Worm (Caenorhabditis elegans) whole organism, L3 larva: ENCODE data around the gene bus-18.
A peak's percentile ranks its signal among the peaks of the same experiment; 100 is the strongest.

Source experiments
- R02D3.7 ChIP-seq: fragments of 150-350 bp; optimal IDR thresholded peaks from 2 replicates; lab custom pipeline; 2014; ENCODE audit warnings: missing biosample characterization, missing genetic modification characterization
- aly-2 ChIP-seq: fragments of 150-350 bp; optimal IDR thresholded peaks from 2 replicates; lab custom pipeline; 2014; ENCODE audit warnings: missing biosample characterization, missing genetic modification characterization
- ama-1 ChIP-seq: fragments of 150-350 bp; optimal IDR thresholded peaks from 2 replicates; lab custom pipeline; 2018
- ceh-16 ChIP-seq: sonication (generic microtip); optimal IDR thresholded peaks from 2 replicates; lab custom pipeline; 2017; ENCODE audit warnings: missing biosample characterization, missing genetic modification characterization
- ceh-28 ChIP-seq: fragments of 150-350 bp; optimal IDR thresholded peaks from 2 replicates; lab custom pipeline; 2014; ENCODE audit warnings: missing biosample characterization, missing genetic modification reagents, missing genetic modification characterization
- ceh-82 ChIP-seq: fragments of 150-350 bp; optimal IDR thresholded peaks from 2 replicates; lab custom pipeline; 2014; ENCODE audit warnings: missing biosample characterization, missing genetic modification characterization
- ceh-9 ChIP-seq: sonication (generic microtip); optimal IDR thresholded peaks from 2 replicates; lab custom pipeline; 2018; ENCODE audit warnings: missing biosample characterization, missing genetic modification characterization
- daf-12 ChIP-seq: fragments of 150-350 bp; optimal IDR thresholded peaks from 2 replicates; lab custom pipeline; 2014; ENCODE audit warnings: missing biosample characterization, missing genetic modification reagents, missing genetic modification characterization
- egl-27 ChIP-seq: sonication (generic microtip); optimal IDR thresholded peaks from 4 replicates; lab custom pipeline; 2017; ENCODE audit warnings: missing biosample characterization, missing genetic modification reagents, missing genetic modification characterization
- elt-2 ChIP-seq: sonication (generic microtip); optimal IDR thresholded peaks from 2 replicates; lab custom pipeline; 2016; ENCODE audit warnings: missing genetic modification reagents, mild to moderate bottlenecking, missing genetic modification characterization, missing compliant biosample characterization
- elt-3 ChIP-seq, 3 experiments: fragments of 150-350 bp in 1 of 3; sonication (generic microtip) in 2 of 3; optimal IDR thresholded peaks; 2 replicates in 2 of 3; 4 replicates in 1 of 3; lab custom pipeline; 2014 to 2017; ENCODE audit warnings: missing biosample characterization in 3 of 3, missing genetic modification characterization in 3 of 3
- eor-1 ChIP-seq, 2 experiments: fragments of 150-350 bp; optimal IDR thresholded peaks; 2 replicates each; lab custom pipeline; 2014 to 2018; ENCODE audit warnings: missing biosample characterization in 2 of 2, missing genetic modification characterization in 2 of 2
- fkh-10 ChIP-seq: sonication (generic microtip); optimal IDR thresholded peaks from 2 replicates; lab custom pipeline; 2017; ENCODE audit warnings: missing biosample characterization, missing genetic modification reagents, missing genetic modification characterization
- fkh-2 ChIP-seq: fragments of 150-350 bp; optimal IDR thresholded peaks from 2 replicates; lab custom pipeline; 2014; ENCODE audit warnings: missing biosample characterization, missing genetic modification reagents, missing genetic modification characterization
- fos-1 ChIP-seq: fragments of 150-350 bp; optimal IDR thresholded peaks from 2 replicates; lab custom pipeline; 2014; ENCODE audit warnings: missing biosample characterization, missing genetic modification characterization
- hmg-11 ChIP-seq: sonication (generic microtip); optimal IDR thresholded peaks from 2 replicates; lab custom pipeline; 2016; ENCODE audit warnings: missing genetic modification characterization, missing compliant biosample characterization
- jun-1 ChIP-seq: fragments of 150-350 bp; optimal IDR thresholded peaks from 2 replicates; lab custom pipeline; 2014; ENCODE audit warnings: missing biosample characterization, missing genetic modification reagents, missing genetic modification characterization
- lsy-12 ChIP-seq: sonication (generic microtip); optimal IDR thresholded peaks from 2 replicates; lab custom pipeline; 2016; ENCODE audit warnings: mild to moderate bottlenecking, missing genetic modification characterization, missing compliant biosample characterization
- mdl-1 ChIP-seq: fragments of 150-350 bp; optimal IDR thresholded peaks from 2 replicates; lab custom pipeline; 2014; ENCODE audit warnings: missing biosample characterization, missing genetic modification characterization
- mml-1 ChIP-seq: fragments of 150-350 bp; sonication (generic microtip); optimal IDR thresholded peaks from 3 replicates; lab custom pipeline; 2014; ENCODE audit warnings: missing biosample characterization, missing genetic modification characterization
- nfya-1 ChIP-seq: sonication (generic microtip); optimal IDR thresholded peaks from 2 replicates; lab custom pipeline; 2017; ENCODE audit warnings: missing genetic modification characterization, mild to moderate bottlenecking, missing compliant biosample characterization, antibody characterized with exemption, moderate library complexity; ENCODE audit not compliant: insufficient read depth
- nhr-11 ChIP-seq: fragments of 150-350 bp; optimal IDR thresholded peaks from 2 replicates; lab custom pipeline; 2014; ENCODE audit warnings: missing biosample characterization, missing genetic modification characterization
- nhr-12 ChIP-seq: fragments of 150-350 bp; optimal IDR thresholded peaks from 2 replicates; lab custom pipeline; 2014; ENCODE audit warnings: missing biosample characterization, missing genetic modification characterization
- nhr-23 ChIP-seq: fragments of 150-350 bp; optimal IDR thresholded peaks from 2 replicates; lab custom pipeline; 2014; ENCODE audit warnings: missing biosample characterization, missing genetic modification reagents, missing genetic modification characterization
- nhr-25 ChIP-seq: sonication (generic microtip); optimal IDR thresholded peaks from 2 replicates; lab custom pipeline; 2017; ENCODE audit warnings: missing biosample characterization, missing genetic modification characterization
- nhr-28 ChIP-seq: fragments of 150-350 bp; optimal IDR thresholded peaks from 2 replicates; lab custom pipeline; 2014; ENCODE audit warnings: missing biosample characterization, missing genetic modification characterization
- nhr-43 ChIP-seq: sonication (generic microtip); optimal IDR thresholded peaks from 2 replicates; lab custom pipeline; 2016; ENCODE audit warnings: mild to moderate bottlenecking, missing genetic modification characterization, missing compliant biosample characterization; ENCODE audit not compliant: poor library complexity, severe bottlenecking
- nhr-77 ChIP-seq: fragments of 150-350 bp; optimal IDR thresholded peaks from 2 replicates; lab custom pipeline; 2014; ENCODE audit warnings: missing biosample characterization, missing genetic modification characterization
- pha-4 ChIP-seq: fragments of 150-350 bp; optimal IDR thresholded peaks from 2 replicates; lab custom pipeline; 2014; ENCODE audit warnings: missing biosample characterization, missing genetic modification reagents, missing genetic modification characterization
- sea-2 ChIP-seq: fragments of 150-350 bp; sonication (generic microtip); optimal IDR thresholded peaks from 4 replicates; lab custom pipeline; 2014; ENCODE audit warnings: missing biosample characterization, missing genetic modification reagents, missing genetic modification characterization
- skn-1 ChIP-seq: fragments of 150-350 bp; optimal IDR thresholded peaks from 2 replicates; lab custom pipeline; 2014; ENCODE audit warnings: missing biosample characterization, missing genetic modification characterization
- snpc-4 ChIP-seq: fragments of 150-350 bp; optimal IDR thresholded peaks from 2 replicates; lab custom pipeline; 2014; ENCODE audit warnings: missing biosample characterization, missing genetic modification characterization
- tbx-2 ChIP-seq: sonication (generic microtip); optimal IDR thresholded peaks from 2 replicates; lab custom pipeline; 2016; ENCODE audit warnings: mild to moderate bottlenecking, missing genetic modification characterization, missing compliant biosample characterization
- unc-39 ChIP-seq: sonication (generic microtip); optimal IDR thresholded peaks from 4 replicates; lab custom pipeline; 2017; ENCODE audit warnings: missing biosample characterization, missing genetic modification characterization
- unc-62 ChIP-seq: fragments of 150-350 bp; sonication (generic microtip); optimal IDR thresholded peaks from 4 replicates; lab custom pipeline; 2014; ENCODE audit warnings: missing biosample characterization, missing genetic modification reagents, missing genetic modification characterization
- zag-1 ChIP-seq: fragments of 150-350 bp; optimal IDR thresholded peaks from 2 replicates; lab custom pipeline; 2014; ENCODE audit warnings: missing biosample characterization, missing genetic modification characterization
- ztf-11 ChIP-seq: fragments of 150-350 bp; optimal IDR thresholded peaks from 2 replicates; lab custom pipeline; 2014; ENCODE audit warnings: missing biosample characterization, missing genetic modification characterization

Gene bus-18

ce11 chrV:11801076-11801849, 27.7 kb downstream of the bus-18 start (continued):
- TF ChIP-seq mdl-1 (tag; lab: Kevin White, UChicago) (no peak), ceh-16 (tag; lab: Kevin White, UChicago) (no peak), nhr-43 (tag; lab: Kevin White, UChicago) (peak; percentile 75), elt-3 (tag; optimal IDR thresholded peaks at IDR 0.05; lab: Kevin White, UChicago) (peak in 2 of 3 experiments; percentile 76 to 86), tbx-2 (tag; lab: Kevin White, UChicago) (peak; percentile 46), zag-1 (tag; lab: Kevin White, UChicago) (no peak), sea-2 (GFP tag; lab: Kevin White, UChicago) (no peak), ztf-11 (tag; lab: Kevin White, UChicago) (no peak), skn-1 (tag; lab: Kevin White, UChicago) (no peak), ceh-82 (tag; lab: Kevin White, UChicago) (no peak), snpc-4 (tag; lab: Kevin White, UChicago) (no peak), mml-1 (no peak), nhr-12 (tag; lab: Kevin White, UChicago) (no peak), hmg-11 (tag; lab: Kevin White, UChicago) (no peak), fos-1 (tag; lab: Kevin White, UChicago) (no peak), ceh-9 (tag; lab: Kevin White, UChicago) (no peak)

- peak; percentile 60 for TF ChIP-seq mml-1
- no peak for TF ChIP-seq aly-2 (tag; lab: Kevin White, UChicago)
- peak; percentile 32 for TF ChIP-seq elt-2
- TF ChIP-seq nhr-23 (tag; lab: Kevin White, UChicago): peak; percentile 98
- peak; percentile 27 for TF ChIP-seq nfya-1
- peak; percentile 96 for TF ChIP-seq nhr-25 (tag; lab: Kevin White, UChicago)
- TF ChIP-seq nhr-11 (tag; lab: Kevin White, UChicago): no peak
- peak; percentile 90 for TF ChIP-seq egl-27 (tag; lab: Kevin White, UChicago)
- TF ChIP-seq mdl-1 (tag; lab: Kevin White, UChicago): peak; percentile 76
- TF ChIP-seq elt-3 (tag; optimal IDR thresholded peaks at IDR 0.05; lab: Kevin White, UChicago): peak; percentile 81 to 94 (median 89)
- no peak for TF ChIP-seq ceh-82 (tag; lab: Kevin White, UChicago)
- peak; percentile 99 for TF ChIP-seq nhr-43 (tag; lab: Kevin White, UChicago)
- TF ChIP-seq nhr-28 (tag; lab: Kevin White, UChicago): no peak
- TF ChIP-seq lsy-12 (tag; lab: Kevin White, UChicago): peak; percentile 65
- peak; percentile 46 for TF ChIP-seq jun-1 (tag; lab: Kevin White, UChicago)
- TF ChIP-seq skn-1 (tag; lab: Kevin White, UChicago): no peak
- peak; percentile 41 for TF ChIP-seq ceh-28
- TF ChIP-seq eor-1 (tag; optimal IDR thresholded peaks at IDR 0.05; lab: Kevin White, UChicago): no peak
- no peak for TF ChIP-seq fkh-2 (tag; lab: Kevin White, UChicago)
- TF ChIP-seq tbx-2 (tag; lab: Kevin White, UChicago): peak; percentile 86
- no peak for TF ChIP-seq sea-2 (GFP tag; lab: Kevin White, UChicago)
- TF ChIP-seq R02D3.7: peak; percentile 69
- peak; percentile 23 for TF ChIP-seq unc-62 (GFP tag; lab: Kevin White, UChicago)
Measured at ce11 chrV:11802508-11802907, 29.0 kb downstream of the bus-18 start.

- TF ChIP-seq nhr-25 (tag; lab: Kevin White, UChicago) (peak; percentile 10), elt-3 (tag; optimal IDR thresholded peaks at IDR 0.05; lab: Kevin White, UChicago) (peak in 1 of 3 experiments; percentile 17), nhr-43 (tag; lab: Kevin White, UChicago) (peak; percentile 40), tbx-2 (tag; lab: Kevin White, UChicago) (no peak)
- TF ChIP-seq, all 47 proteins: peak for 3
Measured at ce11 chrV:11803518-11803994, 30.0 kb downstream of the bus-18 start.

- no peak for TF ChIP-seq daf-12 (tag; lab: Kevin White, UChicago)
- no peak for TF ChIP-seq ceh-16 (tag; lab: Kevin White, UChicago)
- TF ChIP-seq R02D3.7: no peak
- TF ChIP-seq fkh-2 (tag; lab: Kevin White, UChicago): no peak
- no peak for TF ChIP-seq sea-2 (GFP tag; lab: Kevin White, UChicago)
- TF ChIP-seq unc-39 (tag; lab: Kevin White, UChicago): no peak
- no peak for TF ChIP-seq snpc-4 (tag; lab: Kevin White, UChicago)
- TF ChIP-seq ama-1 (lab: Kevin White, UChicago): no peak
- TF ChIP-seq nhr-25 (tag; lab: Kevin White, UChicago): no peak
- no peak for TF ChIP-seq nhr-12 (tag; lab: Kevin White, UChicago)
- no peak for TF ChIP-seq ceh-82 (tag; lab: Kevin White, UChicago)
- no peak for TF ChIP-seq egl-27 (tag; lab: Kevin White, UChicago)
- TF ChIP-seq aly-2 (tag; lab: Kevin White, UChicago): no peak
- no peak for TF ChIP-seq nhr-77 (tag; lab: Kevin White, UChicago)
- TF ChIP-seq fkh-10: no peak
- TF ChIP-seq zag-1 (tag; lab: Kevin White, UChicago): no peak
- no peak for TF ChIP-seq lsy-12 (tag; lab: Kevin White, UChicago)
- no peak for TF ChIP-seq tbx-2 (tag; lab: Kevin White, UChicago)
- no peak for TF ChIP-seq pha-4 (tag; lab: Kevin White, UChicago)
Measured at ce11 chrV:11809935-11810334, 36.4 kb downstream of the bus-18 start.
